Fruit fly (Drosophila melanogaster) whole organism, embryonic: ENCODE measurements around the gene Cpr67Fa1.
A peak's percentile ranks its signal among the peaks of the same experiment; 100 is the strongest.

ENCODE experiments used
- Asciz ChIP-seq: fragments of 200-800 bp; sonication (Bioruptor generic); optimal IDR thresholded peaks from 2 replicates; lab custom pipeline; 2017; ENCODE audit warnings: missing biosample characterization, mild to moderate bottlenecking, missing genetic modification characterization, missing genetic modification reagents
- Atf6 ChIP-seq: fragments of 200-800 bp; sonication (Bioruptor generic); IDR thresholded peaks from 2 replicates; pipeline ENCODE4 v1.3.6; 2022; ENCODE audit warnings: missing biosample characterization, missing genetic modification characterization
- B-H2 ChIP-seq: fragments of 200-800 bp; sonication (Bioruptor generic); optimal IDR thresholded peaks from 2 replicates; lab custom pipeline; 2018; ENCODE audit warnings: missing biosample characterization, mild to moderate bottlenecking, missing genetic modification characterization
- BEAF-32 ChIP-seq: fragments of 200-800 bp; sonication (Bioruptor generic); optimal IDR thresholded peaks from 3 replicates; lab custom pipeline; 2017; ENCODE audit warnings: missing biosample characterization, missing genetic modification characterization, mild to moderate bottlenecking, moderate library complexity, missing genetic modification reagents
- CG10274 ChIP-seq: fragments of 200-800 bp; sonication (Bioruptor generic); optimal IDR thresholded peaks from 3 replicates; lab custom pipeline; 2017; ENCODE audit warnings: missing biosample characterization, mild to moderate bottlenecking, missing genetic modification characterization
- CG10979 ChIP-seq: fragments of 200-800 bp; sonication (Bioruptor generic); optimal IDR thresholded peaks from 2 replicates; lab custom pipeline; 2018; ENCODE audit warnings: missing biosample characterization, mild to moderate bottlenecking, missing genetic modification characterization, moderate library complexity
- CG1233 ChIP-seq: fragments of 200-800 bp; sonication (Bioruptor generic); optimal IDR thresholded peaks from 4 replicates; lab custom pipeline; 2018; ENCODE audit warnings: missing biosample characterization, mild to moderate bottlenecking, missing genetic modification characterization
- CG1647 ChIP-seq: fragments of 200-800 bp; sonication (Bioruptor generic); optimal IDR thresholded peaks from 3 replicates; lab custom pipeline; 2016; ENCODE audit warnings: missing biosample characterization, missing genetic modification characterization
- CG16813 ChIP-seq: fragments of 200-800 bp; sonication (Bioruptor generic); IDR thresholded peaks from 3 replicates; pipeline ENCODE4 v1.3.6; 2022; ENCODE audit warnings: missing biosample characterization, missing genetic modification characterization; ENCODE audit not compliant: partially characterized antibody
- CG16815 ChIP-seq: fragments of 200-800 bp; sonication (Bioruptor generic); optimal IDR thresholded peaks from 3 replicates; lab custom pipeline; 2017; ENCODE audit warnings: missing biosample characterization, mild to moderate bottlenecking, missing genetic modification characterization
- CG17568 ChIP-seq: fragments of 200-800 bp; sonication (Bioruptor generic); optimal IDR thresholded peaks from 2 replicates; lab custom pipeline; 2018; ENCODE audit warnings: missing biosample characterization, mild to moderate bottlenecking, missing genetic modification characterization, moderate library complexity
- CG1792 ChIP-seq: fragments of 200-800 bp; sonication (Bioruptor generic); optimal IDR thresholded peaks from 2 replicates; lab custom pipeline; 2016; ENCODE audit warnings: missing biosample characterization, missing genetic modification characterization
- CG1832 ChIP-seq: fragments of 200-800 bp; sonication (Bioruptor generic); optimal IDR thresholded peaks from 2 replicates; lab custom pipeline; 2017; ENCODE audit warnings: missing biosample characterization, mild to moderate bottlenecking, missing genetic modification characterization, inconsistent platforms
- CG18619 ChIP-seq: fragments of 200-800 bp; sonication (Bioruptor generic); optimal IDR thresholded peaks from 3 replicates; lab custom pipeline; 2017; ENCODE audit warnings: missing biosample characterization, mild to moderate bottlenecking, missing genetic modification characterization
- CG31224 ChIP-seq: fragments of 200-800 bp; sonication (Bioruptor generic); IDR thresholded peaks from 2 replicates; pipeline ENCODE4 v1.3.6; 2022; ENCODE audit warnings: missing biosample characterization, missing genetic modification characterization
- CG32772 ChIP-seq: fragments of 200-800 bp; sonication (Bioruptor generic); IDR thresholded peaks from 2 replicates; pipeline ENCODE4 v1.3.6; 2022; ENCODE audit warnings: missing biosample characterization, missing genetic modification characterization
- CG3407 ChIP-seq: fragments of 200-800 bp; sonication (Bioruptor generic); optimal IDR thresholded peaks from 2 replicates; lab custom pipeline; 2018; ENCODE audit warnings: missing biosample characterization, mild to moderate bottlenecking, missing genetic modification characterization
- CG4617 ChIP-seq: fragments of 200-800 bp; sonication (Bioruptor generic); optimal IDR thresholded peaks from 3 replicates; lab custom pipeline; 2016; ENCODE audit warnings: missing biosample characterization, missing genetic modification characterization, borderline replicate concordance
- CG6689 ChIP-seq: fragments of 200-800 bp; sonication (Bioruptor generic); IDR thresholded peaks from 2 replicates; pipeline ENCODE4 v1.3.6; 2022; ENCODE audit warnings: missing biosample characterization, missing genetic modification characterization
- CG6791 ChIP-seq: fragments of 200-800 bp; sonication (Bioruptor generic); IDR thresholded peaks from 3 replicates; pipeline ENCODE4 v1.3.6; 2022; ENCODE audit warnings: missing biosample characterization, missing genetic modification characterization; ENCODE audit not compliant: partially characterized antibody
- CG6813 ChIP-seq: fragments of 200-800 bp; sonication (Bioruptor generic); optimal IDR thresholded peaks from 2 replicates; lab custom pipeline; 2017; ENCODE audit warnings: missing biosample characterization, missing genetic modification characterization, mild to moderate bottlenecking, moderate library complexity, missing genetic modification reagents
- Dbx ChIP-seq: fragments of 200-800 bp; sonication (Bioruptor generic); IDR thresholded peaks from 3 replicates; pipeline ENCODE4 v1.3.6; 2022; ENCODE audit warnings: missing biosample characterization, missing genetic modification characterization
- E2f2 ChIP-seq: fragments of 200-800 bp; sonication (Bioruptor generic); IDR thresholded peaks from 2 replicates; pipeline ENCODE4 v1.3.6; 2022; ENCODE audit warnings: missing biosample characterization, missing genetic modification characterization
- HLH4C ChIP-seq: fragments of 200-800 bp; sonication (Bioruptor generic); IDR thresholded peaks from 3 replicates; pipeline ENCODE4 v1.3.6; 2022; ENCODE audit warnings: missing biosample characterization, missing genetic modification characterization; ENCODE audit not compliant: partially characterized antibody
- Hr78 ChIP-seq, 2 experiments: fragments of 200-800 bp in 1 of 2; fragments of >200 bp in 1 of 2; sonication (Bioruptor generic) in 1 of 2; optimal IDR thresholded peaks; 2 replicates each; lab custom pipeline; 2017 to 2019; ENCODE audit warnings: missing biosample characterization in 2 of 2, missing genetic modification characterization in 2 of 2, mild to moderate bottlenecking in 1 of 2, moderate library complexity in 1 of 2
- MBD-R2 ChIP-seq: fragments of 200-800 bp; sonication (Bioruptor generic); IDR thresholded peaks from 2 replicates; pipeline ENCODE4 v1.3.6; 2022; ENCODE audit warnings: missing biosample characterization, missing genetic modification characterization
- Max ChIP-seq: fragments of 200-800 bp; sonication (Bioruptor generic); optimal IDR thresholded peaks from 2 replicates; lab custom pipeline; 2016; ENCODE audit warnings: missing biosample characterization, mild to moderate bottlenecking, missing genetic modification characterization
- Optix ChIP-seq: fragments of 200-800 bp; sonication (Bioruptor generic); IDR thresholded peaks from 3 replicates; pipeline ENCODE4 v1.3.6; 2022; ENCODE audit warnings: missing biosample characterization, missing genetic modification characterization
- Poxn ChIP-seq: fragments of 200-800 bp; sonication (Bioruptor generic); IDR thresholded peaks from 2 replicates; pipeline ENCODE4 v1.3.6; 2022; ENCODE audit warnings: missing biosample characterization, missing genetic modification characterization
- Spps ChIP-seq: fragments of 200-800 bp; sonication (Bioruptor generic); optimal IDR thresholded peaks from 2 replicates; lab custom pipeline; 2018; ENCODE audit warnings: missing biosample characterization, mild to moderate bottlenecking, missing genetic modification characterization
- Xbp1 ChIP-seq: fragments of 200-800 bp; sonication (Bioruptor generic); optimal IDR thresholded peaks from 3 replicates; lab custom pipeline; 2016; ENCODE audit warnings: missing biosample characterization, mild to moderate bottlenecking, missing genetic modification characterization
- YL-1 ChIP-seq: fragments of 200-800 bp; sonication (Bioruptor generic); optimal IDR thresholded peaks from 3 replicates; lab custom pipeline; 2017; ENCODE audit warnings: missing biosample characterization, mild to moderate bottlenecking, missing genetic modification characterization
- ci ChIP-seq: fragments of 200-800 bp; sonication (Bioruptor generic); IDR thresholded peaks from 3 replicates; pipeline ENCODE4 v1.3.6; 2022; ENCODE audit warnings: missing biosample characterization, missing genetic modification characterization
- dm ChIP-seq: fragments of 200-800 bp; sonication (Bioruptor generic); optimal IDR thresholded peaks from 3 replicates; lab custom pipeline; 2016; ENCODE audit warnings: missing biosample characterization, missing genetic modification characterization
- dmrt99B ChIP-seq: fragments of 200-800 bp; sonication (Bioruptor generic); optimal IDR thresholded peaks from 2 replicates; lab custom pipeline; 2018; ENCODE audit warnings: missing biosample characterization, mild to moderate bottlenecking, missing genetic modification characterization, moderate library complexity
- fd64A ChIP-seq: fragments of 200-800 bp; sonication (Bioruptor generic); optimal IDR thresholded peaks from 3 replicates; lab custom pipeline; 2018; ENCODE audit warnings: missing biosample characterization, mild to moderate bottlenecking, missing genetic modification characterization
- fru ChIP-seq: fragments of >200 bp; optimal IDR thresholded peaks from 2 replicates; lab custom pipeline; 2017
- grau ChIP-seq: fragments of 200-800 bp; optimal IDR thresholded peaks from 3 replicates; lab custom pipeline; 2019; ENCODE audit warnings: missing biosample characterization, mild to moderate bottlenecking, missing genetic modification characterization, moderate library complexity
- ind ChIP-seq: fragments of 200-800 bp; sonication (Bioruptor generic); optimal IDR thresholded peaks from 3 replicates; lab custom pipeline; 2016; ENCODE audit warnings: missing biosample characterization, missing genetic modification characterization
- mam ChIP-seq: fragments of 200-800 bp; sonication (Bioruptor generic); optimal IDR thresholded peaks from 3 replicates; lab custom pipeline; 2016; ENCODE audit warnings: missing biosample characterization, missing genetic modification characterization
- mld ChIP-seq: fragments of 200-800 bp; sonication (Bioruptor generic); IDR thresholded peaks from 3 replicates; pipeline ENCODE4 v1.3.6; 2022; ENCODE audit warnings: missing biosample characterization, missing genetic modification characterization; ENCODE audit not compliant: partially characterized antibody
- pros ChIP-seq: fragments of 200-800 bp; sonication (Bioruptor generic); optimal IDR thresholded peaks from 3 replicates; lab custom pipeline; 2019; ENCODE audit warnings: missing biosample characterization, mild to moderate bottlenecking, missing genetic modification characterization, moderate library complexity
- psq ChIP-seq: fragments of 200-800 bp; sonication (Bioruptor generic); optimal IDR thresholded peaks from 2 replicates; lab custom pipeline; 2017; ENCODE audit warnings: missing biosample characterization, missing genetic modification characterization
- tgo ChIP-seq: fragments of 200-800 bp; sonication (Bioruptor generic); IDR thresholded peaks from 3 replicates; pipeline ENCODE4 v1.3.6; 2022; ENCODE audit warnings: missing biosample characterization, missing genetic modification characterization
- wek ChIP-seq: fragments of 200-800 bp; sonication (Bioruptor generic); optimal IDR thresholded peaks from 3 replicates; lab custom pipeline; 2018; ENCODE audit warnings: missing biosample characterization, mild to moderate bottlenecking, missing genetic modification characterization, moderate library complexity

The Cpr67Fa1 gene

dm6 chr3L:10931430-10931829, 41.6 kb downstream of the Cpr67Fa1 start (continued):
- no peak for TF ChIP-seq CG16815
- no peak for TF ChIP-seq Asciz (GFP tag; lab: Kevin White, UChicago)
- no peak for TF ChIP-seq CG1647
- TF ChIP-seq grau (tag; lab: Kevin White, UChicago) = no peak
- no peak for TF ChIP-seq YL-1 (GFP tag; lab: Kevin White, UChicago)
- TF ChIP-seq ci (GFP tag; lab: Robert Waterston, UW) = no peak
- no peak for TF ChIP-seq Max
- no peak for TF ChIP-seq pros
- TF ChIP-seq mld (GFP tag; lab: Robert Waterston, UW) = no peak
- TF ChIP-seq CG32772 (GFP tag; lab: Robert Waterston, UW) = no peak
- TF ChIP-seq Atf6 (GFP tag; lab: Robert Waterston, UW) = no peak
- TF ChIP-seq B-H2 = no peak
- no peak for TF ChIP-seq fd64A (GFP tag; lab: Kevin White, UChicago)
- no peak for TF ChIP-seq CG18619 (GFP tag; lab: Kevin White, UChicago)
- no peak for TF ChIP-seq CG6791 (GFP tag; lab: Robert Waterston, UW)
- TF ChIP-seq E2f2 = no peak
- TF ChIP-seq BEAF-32 (GFP tag; lab: Kevin White, UChicago) = no peak
- TF ChIP-seq CG1233 (GFP tag; lab: Kevin White, UChicago) = no peak
- no peak for TF ChIP-seq Dbx (GFP tag; lab: Robert Waterston, UW)
- TF ChIP-seq CG17568 (GFP tag; lab: Kevin White, UChicago) = no peak
- peak; percentile 73 for TF ChIP-seq CG10979 (tag; lab: Kevin White, UChicago)
- peak; percentile 3 for TF ChIP-seq CG3407
- no peak for TF ChIP-seq CG4617 (GFP tag; lab: Kevin White, UChicago)
- peak; percentile 62 for TF ChIP-seq tgo
- TF ChIP-seq Xbp1 (GFP tag; lab: Kevin White, UChicago) = peak; percentile 8
- peak; percentile 2 for TF ChIP-seq Spps (tag; lab: Kevin White, UChicago)
- no peak for TF ChIP-seq dm (GFP tag; lab: Kevin White, UChicago)
- TF ChIP-seq fru (lab: Kevin White, UChicago) = no peak
- TF ChIP-seq CG1792 (GFP tag; lab: Kevin White, UChicago) = no peak
- no peak for TF ChIP-seq wek
- no peak for TF ChIP-seq psq
- no peak for TF ChIP-seq MBD-R2 (GFP tag; lab: Robert Waterston, UW)
- no peak for TF ChIP-seq CG1832 (GFP tag; lab: Kevin White, UChicago)
- peak in 1 of 2 experiments; percentile 1 for TF ChIP-seq Hr78 (GFP tag; optimal IDR thresholded peaks at IDR 0.05; lab: Kevin White, UChicago)
- no peak for TF ChIP-seq Poxn (GFP tag; lab: Robert Waterston, UW)
- peak; percentile 43 for TF ChIP-seq dmrt99B (tag; lab: Kevin White, UChicago)
- peak; percentile 12 for TF ChIP-seq ind (GFP tag; lab: Kevin White, UChicago)
- peak; percentile 37; the same call in 1 of the 2 replicates for TF ChIP-seq CG6689 (GFP tag; lab: Robert Waterston, UW)
- TF ChIP-seq mam = no peak
- TF ChIP-seq CG6813 (GFP tag; lab: Kevin White, UChicago) = no peak
- no peak for TF ChIP-seq CG31224 (GFP tag; lab: Robert Waterston, UW)
- no peak for TF ChIP-seq Optix
- TF ChIP-seq CG16813 (GFP tag; lab: Robert Waterston, UW) = no peak
- TF ChIP-seq CG10274 = no peak
- no peak for TF ChIP-seq HLH4C (GFP tag; lab: Robert Waterston, UW)
